Worm (Caenorhabditis elegans): ENCODE results near the gene pdf-1.

- TF ChIP-seq ref-1 (GFP tag; conservative IDR thresholded peaks at IDR 0.05), result no peak
- no peak for TF ChIP-seq tab-1 (GFP tag; IDR thresholded peaks at IDR 0.05)
Observed at ce11 chrIII:6900609-6901008, 11.7 kb downstream of the pdf-1 start.
